Fruit fly (Drosophila melanogaster): ENCODE data around the gene grn.

The grn gene

DNA sequence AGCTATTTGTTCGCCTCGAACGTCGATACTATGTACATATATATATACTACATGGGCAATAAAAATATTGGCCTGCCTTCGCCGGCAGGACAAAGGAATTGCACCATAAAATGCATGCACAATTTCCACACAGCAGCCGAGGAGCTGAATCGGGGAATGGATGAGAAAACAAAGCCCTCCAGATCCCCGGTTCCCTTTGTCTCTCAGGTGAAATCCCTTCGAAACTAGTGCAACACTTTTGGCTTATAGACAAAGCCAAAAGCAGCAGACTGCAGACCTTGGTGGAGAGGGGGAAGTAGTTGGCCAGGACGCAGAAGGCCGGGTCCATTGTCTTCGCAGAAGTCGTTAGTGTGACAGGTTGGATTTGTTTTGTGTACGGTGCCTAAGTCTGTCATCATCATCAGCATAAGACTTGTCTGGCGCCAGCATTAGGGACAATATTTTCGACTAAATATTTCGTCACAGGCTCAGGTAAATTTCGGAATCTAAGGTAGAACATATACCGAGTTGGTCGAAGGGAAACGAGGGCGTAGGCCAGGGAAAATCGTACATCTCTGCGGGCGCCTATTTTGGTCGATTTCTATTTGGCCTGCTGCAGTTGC lies 24.1 kb upstream of the grn start:
- TF ChIP-seq CG17801 (GFP tag; optimal IDR thresholded peaks at IDR 0.05; ENCODE audit: partially characterized antibody): no peak

DNA sequence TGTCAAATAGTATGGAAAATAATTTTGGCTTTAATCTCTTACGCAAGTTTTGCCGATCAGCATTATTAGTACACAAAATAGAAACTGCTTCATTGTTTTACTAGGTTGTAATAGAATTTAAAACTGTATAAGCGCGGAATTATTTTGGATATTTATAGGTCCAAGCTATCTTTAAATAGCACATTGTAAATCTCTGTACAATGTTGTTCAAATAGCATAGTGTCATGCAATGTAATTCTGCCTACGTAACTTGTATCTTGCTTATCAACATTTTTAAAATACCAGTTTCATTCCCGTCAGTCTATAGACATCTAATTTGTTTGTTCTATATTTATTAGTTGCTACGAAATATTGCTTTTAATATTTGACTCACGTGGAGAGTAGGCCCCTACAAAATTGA lies 23.5 kb upstream of the grn start, which contains the start of gene CheA84a:
Gene CheA84a, minus strand, starts transcription at position 101 of the 400 bp plus-strand sequence.
- no peak for TF ChIP-seq CG17801 (GFP tag; optimal IDR thresholded peaks at IDR 0.05; ENCODE audit: partially characterized antibody)

DNA sequence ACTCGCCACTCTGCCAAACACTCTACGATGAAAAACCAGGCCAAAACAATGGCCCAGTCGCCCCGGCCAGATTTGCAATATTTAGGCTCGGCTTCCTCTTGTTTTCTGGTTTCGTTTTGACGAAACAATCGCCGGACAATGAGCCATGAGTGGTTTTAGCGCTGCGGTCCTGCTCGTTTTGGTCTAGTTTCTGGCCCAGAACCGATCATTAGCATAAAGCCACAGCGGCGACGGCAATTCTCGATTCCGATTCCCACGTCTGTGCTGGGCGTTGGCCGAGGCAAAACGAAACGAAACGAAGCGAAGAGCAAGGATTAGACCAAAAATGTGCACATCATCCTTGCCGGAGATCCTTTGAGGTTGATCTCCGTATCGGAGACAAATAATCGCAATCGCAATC lies 22.1 kb upstream of the grn start:
- TF ChIP-seq CG17801 (GFP tag; optimal IDR thresholded peaks at IDR 0.05; ENCODE audit: partially characterized antibody): no peak

DNA sequence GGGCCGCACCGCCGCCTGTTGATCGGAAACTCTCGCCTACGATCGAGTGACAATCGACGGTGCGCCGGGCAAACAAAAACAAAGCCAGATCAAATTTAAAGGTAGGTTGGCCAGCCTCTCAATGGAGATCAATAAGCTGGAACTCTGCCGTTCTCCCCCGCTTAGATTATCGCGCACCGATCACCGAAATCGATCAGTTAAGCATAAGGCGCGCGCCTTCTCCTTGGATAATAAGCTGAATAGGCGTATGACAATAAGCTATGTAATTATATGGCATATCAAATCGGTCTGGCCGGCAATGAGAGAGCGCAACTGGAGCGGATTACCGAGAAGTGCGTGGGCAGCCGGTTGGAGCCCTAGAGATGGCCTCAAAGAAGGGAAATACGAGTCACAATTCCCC lies 17.1 kb upstream of the grn start:
- no peak for TF ChIP-seq CG17801 (GFP tag; optimal IDR thresholded peaks at IDR 0.05; ENCODE audit: partially characterized antibody)

DNA sequence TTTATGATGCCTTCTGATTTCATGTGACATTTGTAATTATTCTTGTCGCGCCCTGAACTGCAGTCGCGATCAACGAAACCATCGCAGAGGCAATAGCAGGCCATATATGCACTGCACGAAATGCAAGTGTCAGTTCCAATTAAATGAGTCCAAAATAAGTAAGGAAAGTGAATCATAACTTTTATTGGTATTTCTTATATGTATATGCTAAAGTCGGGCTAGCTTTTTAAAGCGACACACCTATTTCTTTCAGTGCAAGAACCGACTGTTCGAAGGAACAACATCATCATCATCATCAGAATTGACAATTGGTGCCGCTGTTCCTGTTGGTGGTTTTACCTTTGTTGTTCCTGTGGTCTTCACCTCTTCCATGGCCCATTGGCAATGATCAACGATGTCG lies 15.9 kb upstream of the grn start:
- no peak for TF ChIP-seq CG17801 (GFP tag; optimal IDR thresholded peaks at IDR 0.05; ENCODE audit: partially characterized antibody)

DNA sequence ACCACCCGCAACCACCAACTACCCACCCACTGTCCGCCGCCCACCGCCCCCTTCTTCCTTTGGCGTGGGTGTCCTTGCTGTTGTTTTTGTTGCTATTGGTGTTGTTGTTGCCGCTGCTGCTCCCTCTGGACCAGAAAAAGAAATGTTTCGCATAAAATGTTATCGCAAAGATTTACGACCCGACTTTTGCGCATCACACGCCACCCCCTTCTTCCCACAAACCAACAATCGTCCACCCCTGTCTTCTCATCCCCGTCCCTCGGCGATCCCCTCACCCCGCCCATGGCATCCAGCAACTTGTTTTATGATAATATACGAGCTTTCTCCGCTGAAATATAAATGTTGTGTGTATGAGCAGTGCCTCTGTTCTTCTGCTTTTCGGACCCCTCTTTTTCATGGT lies 13.8 kb upstream of the grn start:
- no peak for TF ChIP-seq CG17801 (GFP tag; optimal IDR thresholded peaks at IDR 0.05; ENCODE audit: partially characterized antibody)

DNA sequence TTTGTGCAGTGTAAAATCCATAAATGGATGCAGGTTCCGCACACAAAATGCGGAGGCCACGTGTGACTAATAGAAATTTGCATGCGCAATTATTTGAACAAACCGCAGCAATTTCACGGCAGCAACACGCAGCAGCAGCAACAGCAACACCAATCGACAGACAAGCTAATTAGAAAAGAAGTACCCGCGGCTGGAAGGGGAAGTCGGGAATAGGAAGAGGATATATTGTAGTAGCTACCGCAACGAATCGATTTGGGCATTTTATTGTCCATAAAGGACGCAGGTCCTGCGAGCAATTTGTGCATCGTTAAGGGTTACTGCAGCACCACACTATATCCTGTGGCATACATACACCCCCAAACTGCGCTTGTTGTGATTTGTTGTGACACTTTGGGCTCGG lies 11.9 kb upstream of the grn start:
- TF ChIP-seq CG17801 (GFP tag; optimal IDR thresholded peaks at IDR 0.05; ENCODE audit: partially characterized antibody): no peak

DNA sequence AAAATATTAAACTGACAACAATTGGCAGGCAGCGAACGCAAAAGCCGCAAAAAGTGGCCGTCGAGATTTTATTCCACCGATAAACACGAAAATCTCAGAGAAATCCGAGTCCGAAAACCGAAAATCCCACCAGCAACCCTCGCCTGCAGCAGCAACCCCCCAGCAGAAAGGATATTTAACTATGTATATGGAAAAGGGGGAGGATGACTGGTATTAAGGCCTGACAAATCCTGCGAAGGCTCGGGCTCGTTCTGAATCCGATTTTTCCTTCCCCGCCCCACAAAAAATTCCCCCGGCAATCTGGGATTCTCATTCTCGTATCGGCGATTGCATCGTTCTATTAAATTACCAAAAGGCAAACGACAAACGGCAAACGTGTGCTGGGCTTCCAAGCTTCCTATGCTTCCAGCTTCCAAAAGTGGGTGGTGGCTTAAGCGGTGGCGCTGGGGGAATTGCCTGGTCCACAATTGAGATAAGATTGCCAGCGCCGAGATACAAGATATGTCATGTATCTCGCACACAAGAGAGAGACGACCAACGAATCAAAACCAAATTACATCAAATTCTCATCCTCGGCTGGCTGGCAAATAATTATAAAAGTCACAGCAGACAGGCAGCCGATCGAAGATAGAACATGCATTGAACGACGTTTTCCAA lies 11.1 kb upstream of the grn start:
- TF ChIP-seq CG17801 (GFP tag; optimal IDR thresholded peaks at IDR 0.05; ENCODE audit: partially characterized antibody): no peak

DNA sequence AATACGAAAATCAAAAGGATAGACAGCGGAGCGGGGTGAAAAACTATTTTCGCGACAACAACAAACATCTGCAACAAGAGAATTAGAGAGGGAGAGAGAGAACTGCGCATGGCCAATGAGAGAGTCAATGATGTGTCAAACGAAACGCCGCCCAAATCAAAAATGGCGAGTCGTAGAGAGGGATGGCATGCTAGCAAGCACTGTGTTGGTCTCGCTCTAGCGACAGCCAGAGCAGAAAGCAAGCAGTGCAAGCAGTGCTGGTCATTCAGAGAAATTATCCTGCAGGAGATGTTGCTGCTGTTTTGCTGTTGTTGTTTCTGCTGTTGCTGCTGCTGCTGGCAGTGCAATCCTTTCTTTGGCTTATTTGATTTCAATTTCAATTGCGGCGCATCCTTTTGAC lies 9.6 kb upstream of the grn start:
- no peak for TF ChIP-seq CG17801 (GFP tag; optimal IDR thresholded peaks at IDR 0.05; ENCODE audit: partially characterized antibody)

DNA sequence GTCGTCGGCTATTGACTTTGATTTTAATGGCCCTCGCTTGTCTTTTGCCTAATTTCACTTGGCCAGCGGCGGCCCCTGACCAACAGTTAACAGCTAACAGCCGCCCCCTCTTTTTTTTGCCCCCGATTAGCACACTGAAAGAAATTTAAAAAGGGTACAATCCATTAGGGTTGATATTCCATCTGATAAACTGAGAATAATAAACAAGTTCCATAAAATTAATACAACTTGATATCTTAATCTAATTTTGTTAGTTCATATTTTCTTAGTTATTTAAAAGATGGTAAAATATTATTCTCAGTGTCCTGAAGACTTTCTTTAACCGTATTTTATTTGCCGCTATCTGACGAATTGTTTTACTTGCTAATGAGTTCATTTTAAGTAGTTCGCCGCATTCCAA lies 8.2 kb upstream of the grn start:
- no peak for TF ChIP-seq CG17801 (GFP tag; optimal IDR thresholded peaks at IDR 0.05; ENCODE audit: partially characterized antibody)

DNA sequence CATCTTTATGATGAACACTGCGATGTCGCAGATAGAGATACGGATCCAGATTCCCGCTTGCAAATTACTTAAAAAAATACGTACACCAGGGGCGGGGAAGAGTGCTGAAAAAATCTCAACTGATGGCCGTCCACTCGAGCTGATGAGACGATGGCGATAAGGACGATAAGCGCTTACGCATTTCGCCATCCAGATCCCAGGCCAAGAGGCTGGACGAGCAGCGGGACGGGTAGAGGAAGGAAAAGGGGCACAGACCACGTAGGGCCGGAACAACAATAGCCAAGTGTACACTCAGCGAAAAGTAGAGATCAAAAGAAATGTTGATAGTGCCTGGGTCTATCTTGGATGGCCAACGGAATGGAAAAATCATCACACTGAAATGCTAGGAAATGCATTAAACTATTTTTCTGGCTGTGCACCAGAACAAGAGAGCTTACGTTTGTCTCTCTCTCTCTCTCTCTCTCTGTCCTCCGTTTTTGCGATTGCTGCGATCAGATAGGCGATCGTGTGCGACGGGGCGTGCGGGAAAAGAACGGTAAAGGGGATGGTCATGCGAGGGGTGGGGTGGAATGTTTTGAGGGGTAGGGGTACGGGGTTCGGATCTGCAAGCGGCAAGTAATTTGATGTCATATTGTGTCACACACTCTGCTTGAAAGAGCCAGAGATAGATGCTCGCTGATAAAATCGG lies 6.3 kb upstream of the grn start:
- TF ChIP-seq CG17801 (GFP tag; optimal IDR thresholded peaks at IDR 0.05; ENCODE audit: partially characterized antibody): no peak

DNA sequence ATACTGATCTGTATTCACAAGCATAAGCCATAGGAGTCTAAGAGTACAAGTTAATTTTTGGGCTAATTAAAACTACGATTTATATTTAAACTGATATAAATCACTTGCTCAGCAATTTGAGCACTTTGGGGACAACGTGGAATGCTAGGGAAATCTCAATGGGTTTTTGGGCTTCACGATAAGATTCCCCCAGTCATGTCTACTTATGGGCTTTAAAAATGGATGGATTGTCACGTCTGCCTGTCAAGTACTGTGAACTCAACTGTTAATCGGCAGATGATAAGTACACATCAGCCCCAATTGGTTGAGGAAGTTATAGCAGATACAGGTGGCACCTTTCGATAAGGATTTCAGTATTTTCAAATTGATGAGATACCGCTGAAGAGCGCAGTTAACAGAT lies 2.3 kb upstream of the grn start:
- TF ChIP-seq CG17801 (GFP tag; optimal IDR thresholded peaks at IDR 0.05; ENCODE audit: partially characterized antibody): no peak

DNA sequence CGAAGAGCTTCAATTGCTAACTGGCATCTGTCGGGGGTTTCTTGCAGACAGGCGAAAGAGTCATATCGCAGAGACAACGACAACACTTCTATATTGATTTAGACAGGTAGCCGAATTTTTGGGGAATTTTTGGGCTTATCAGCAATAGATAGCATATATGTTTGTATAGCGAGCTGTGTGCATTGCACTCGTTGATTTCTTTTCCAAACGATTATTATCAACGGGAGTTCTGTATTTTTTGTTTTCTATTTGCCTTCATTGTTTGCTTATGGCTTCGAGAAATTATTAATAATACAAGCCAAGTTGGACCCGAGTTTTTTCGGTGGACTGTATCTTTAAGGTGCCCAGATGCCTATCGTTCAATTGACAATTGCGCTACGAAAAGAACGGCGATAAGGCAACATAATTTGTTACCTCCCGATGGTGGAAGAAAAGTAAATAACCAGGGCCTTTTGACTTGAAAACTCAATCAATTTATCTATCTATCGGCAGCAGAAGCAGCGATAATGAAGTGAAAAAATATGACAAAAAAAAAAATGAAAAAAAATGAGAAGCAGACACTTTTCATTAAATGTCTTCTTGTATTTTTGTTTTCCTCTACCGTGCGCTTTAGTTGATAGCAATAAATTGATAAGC lies 750 bp downstream of the grn start:
- no peak for TF ChIP-seq CG17801 (GFP tag; optimal IDR thresholded peaks at IDR 0.05; ENCODE audit: partially characterized antibody)

DNA sequence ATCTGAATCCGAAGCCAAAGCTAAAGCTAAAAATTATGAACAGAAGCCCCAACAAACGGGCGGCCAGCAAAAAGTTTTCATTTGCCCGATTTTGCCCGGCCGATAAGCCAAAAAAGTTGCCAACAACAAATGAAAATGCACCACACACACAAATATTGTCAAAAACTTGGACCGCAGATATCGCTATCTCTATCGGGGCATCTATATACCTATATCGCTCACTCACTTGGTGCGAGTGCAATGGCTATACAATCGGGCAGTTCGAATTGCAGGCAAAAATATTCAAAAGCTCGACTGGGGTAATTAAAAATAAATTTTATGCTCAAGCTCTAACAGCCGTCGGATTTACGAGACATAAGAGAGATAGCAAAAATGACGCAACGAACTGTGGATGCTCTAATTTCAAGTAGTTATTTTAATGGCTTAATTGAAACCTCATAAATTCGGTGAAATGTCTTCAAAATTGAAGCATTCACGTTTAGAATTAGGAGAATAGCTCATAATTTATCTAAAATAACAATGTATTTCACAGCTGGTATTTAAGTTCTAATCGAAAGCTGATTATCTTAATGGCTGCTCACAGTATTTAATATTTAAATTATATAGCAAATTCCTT lies 5.1 kb downstream of the grn start:
- TF ChIP-seq CG17801 (GFP tag; optimal IDR thresholded peaks at IDR 0.05; ENCODE audit: partially characterized antibody): no peak

DNA sequence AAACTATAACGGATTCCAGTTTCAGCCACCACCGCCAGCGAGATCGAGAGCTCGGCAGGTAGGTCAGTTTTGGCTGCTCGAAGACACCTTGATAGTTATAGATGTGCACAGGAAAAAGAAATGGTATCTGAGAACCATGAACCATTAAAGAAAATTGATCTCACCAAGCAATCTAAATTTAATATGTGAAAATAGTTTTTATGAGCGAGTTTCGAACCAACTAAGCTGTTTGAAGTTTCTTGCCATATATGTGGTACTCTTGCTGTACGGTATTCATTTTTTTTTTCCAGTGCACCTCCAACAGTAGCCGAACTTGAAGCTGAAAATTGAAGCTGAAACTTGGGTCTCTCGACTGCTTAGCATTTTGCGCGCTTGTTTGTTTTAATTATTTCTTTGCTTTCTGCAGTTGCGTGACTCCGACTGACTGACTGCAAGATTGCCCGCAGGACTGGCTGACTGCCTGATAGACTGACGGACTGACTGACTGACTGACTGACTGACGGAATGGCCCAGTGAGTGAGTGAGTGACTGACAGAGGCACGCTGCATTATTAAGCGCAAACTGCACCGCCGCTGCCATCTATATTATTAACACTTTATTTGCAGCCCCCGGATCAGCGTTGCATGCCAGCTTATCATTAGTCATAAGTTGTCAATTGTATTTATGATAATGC lies 9.6 kb downstream of the grn start:
- TF ChIP-seq CG17801 (GFP tag; optimal IDR thresholded peaks at IDR 0.05; ENCODE audit: partially characterized antibody): no peak
